Worm (Caenorhabditis elegans) whole organism, young adult: Measurements from ENCODE around the gene fbxa-84.

Experiments
- B0035.1 ChIP-seq: sonication (generic microtip); optimal IDR thresholded peaks from 2 replicates; lab custom pipeline; 2016; ENCODE audit warnings: missing genetic modification characterization, mild to moderate bottlenecking, missing compliant biosample characterization, missing genotype, missing genetic modification reagents
- B0261.1 ChIP-seq: sonication (generic microtip); optimal IDR thresholded peaks from 2 replicates; lab custom pipeline; 2016; ENCODE audit warnings: mild to moderate bottlenecking, missing genetic modification characterization, moderate library complexity, missing compliant biosample characterization
- B0336.3 ChIP-seq: fragments of 200-800 bp; sonication (Bioruptor generic); IDR thresholded peaks from 2 replicates; pipeline ENCODE4 v1.3.6; 2022; ENCODE audit warnings: missing genetic modification characterization, missing compliant biosample characterization
- C06A6.2 ChIP-seq: fragments of 200-800 bp; sonication (Bioruptor generic); conservative IDR thresholded peaks from 2 replicates; pipeline ENCODE4 v1.3.6; 2022; ENCODE audit warnings: missing genetic modification characterization, missing compliant biosample characterization
- F10E7.11 ChIP-seq: sonication (generic microtip); optimal IDR thresholded peaks from 2 replicates; lab custom pipeline; 2017; ENCODE audit warnings: mild to moderate bottlenecking, missing genetic modification characterization, moderate library complexity, missing compliant biosample characterization
- F55B11.4 ChIP-seq: sonication (generic microtip); optimal IDR thresholded peaks from 2 replicates; lab custom pipeline; 2016; ENCODE audit warnings: missing compliant biosample characterization, missing genetic modification characterization, borderline replicate concordance; ENCODE audit not compliant: insufficient read depth
- K12H6.12 ChIP-seq: fragments of 200-800 bp; sonication (Bioruptor generic); optimal IDR thresholded peaks from 2 replicates; lab custom pipeline; 2018; ENCODE audit warnings: mild to moderate bottlenecking, missing genetic modification characterization, missing compliant biosample characterization
- Y53F4B.3 ChIP-seq: fragments of 200-800 bp; sonication (Bioruptor generic); IDR thresholded peaks from 2 replicates; pipeline ENCODE4 v1.3.6; 2022; ENCODE audit warnings: missing genetic modification reagents, missing genetic modification characterization, missing compliant biosample characterization
- Y53G8AR.9 ChIP-seq: fragments of 200-800 bp; sonication (Bioruptor generic); conservative IDR thresholded peaks from 2 replicates; pipeline ENCODE4 v1.3.6; 2022; ENCODE audit warnings: missing genetic modification reagents, missing genetic modification characterization, missing compliant biosample characterization
- Y56A3A.18 ChIP-seq: fragments of 200-800 bp; sonication (Bioruptor generic); IDR thresholded peaks from 2 replicates; pipeline ENCODE4 v1.3.6; 2022; ENCODE audit warnings: missing genetic modification reagents, missing genetic modification characterization, missing compliant biosample characterization
- Y79H2A.3 ChIP-seq: fragments of 200-800 bp; sonication (Bioruptor generic); conservative IDR thresholded peaks from 2 replicates; pipeline ENCODE4 v1.3.6; 2022; ENCODE audit warnings: missing genetic modification reagents, missing genetic modification characterization, missing compliant biosample characterization
- attf-3 ChIP-seq: fragments of 200-800 bp; sonication (Bioruptor generic); conservative IDR thresholded peaks from 2 replicates; pipeline ENCODE4 v1.3.6; 2022; ENCODE audit warnings: missing genetic modification reagents, missing genetic modification characterization, missing compliant biosample characterization
- cebp-1 ChIP-seq, 2 experiments: fragments of 200-800 bp in 1 of 2; sonication (Bioruptor generic) in 1 of 2; sonication (generic microtip) in 1 of 2; IDR thresholded peaks in 1 of 2; optimal IDR thresholded peaks in 1 of 2; 2 replicates each; pipeline versions ENCODE4 v1.3.6 to Lab custom; 2017 to 2022; ENCODE audit warnings: missing compliant biosample characterization in 2 of 2, missing genetic modification characterization in 2 of 2, mild to moderate bottlenecking in 1 of 2, missing genetic modification reagents in 1 of 2, moderate library complexity in 1 of 2
- ceh-100 ChIP-seq: fragments of 200-800 bp; sonication (Bioruptor generic); IDR thresholded peaks from 2 replicates; pipeline ENCODE4 v1.3.6; 2022; ENCODE audit warnings: missing genetic modification reagents, missing genetic modification characterization, missing compliant biosample characterization
- ceh-27 ChIP-seq: fragments of 200-800 bp; sonication (Bioruptor generic); optimal IDR thresholded peaks from 2 replicates; lab custom pipeline; 2018; ENCODE audit warnings: mild to moderate bottlenecking, missing genetic modification characterization, moderate library complexity, missing compliant biosample characterization
- chd-7 ChIP-seq: sonication (generic microtip); optimal IDR thresholded peaks from 2 replicates; lab custom pipeline; 2016; ENCODE audit warnings: mild to moderate bottlenecking, missing genetic modification characterization, moderate library complexity, missing compliant biosample characterization
- dpl-1 ChIP-seq: fragments of 150-350 bp; optimal IDR thresholded peaks from 2 replicates; lab custom pipeline; 2014; ENCODE audit warnings: missing biosample characterization, missing genetic modification reagents, missing genetic modification characterization
- egl-18 ChIP-seq: fragments of 200-800 bp; sonication (Bioruptor generic); IDR thresholded peaks from 2 replicates; pipeline ENCODE4 v1.3.6; 2022; ENCODE audit warnings: missing genetic modification reagents, missing genetic modification characterization, missing compliant biosample characterization
- egrh-3 ChIP-seq: fragments of 200-800 bp; sonication (Bioruptor generic); IDR thresholded peaks from 2 replicates; pipeline ENCODE4 v1.3.6; 2022; ENCODE audit warnings: missing genetic modification reagents, missing genetic modification characterization, missing compliant biosample characterization
- ets-4 ChIP-seq: fragments of 200-800 bp; sonication (Bioruptor generic); optimal IDR thresholded peaks from 2 replicates; lab custom pipeline; 2018; ENCODE audit warnings: mild to moderate bottlenecking, missing genetic modification characterization, missing compliant biosample characterization
- gei-17 ChIP-seq: fragments of 200-800 bp; sonication (Bioruptor generic); optimal IDR thresholded peaks from 2 replicates; lab custom pipeline; 2018; ENCODE audit warnings: mild to moderate bottlenecking, missing genetic modification characterization, missing compliant biosample characterization
- him-1 ChIP-seq: sonication (generic microtip); optimal IDR thresholded peaks from 2 replicates; lab custom pipeline; 2016; ENCODE audit warnings: missing genotype, missing genetic modification reagents, missing genetic modification characterization, missing compliant biosample characterization
- let-526 ChIP-seq: fragments of 200-800 bp; sonication (Bioruptor generic); IDR thresholded peaks from 2 replicates; pipeline ENCODE4 v1.3.6; 2022; ENCODE audit warnings: missing genetic modification reagents, missing genetic modification characterization, missing compliant biosample characterization
- lin-35 ChIP-seq, 3 experiments: fragments of 150-350 bp in 2 of 3; sonication (generic microtip) in 1 of 3; optimal IDR thresholded peaks; 2 replicates each; lab custom pipeline; 2014 to 2018; ENCODE audit warnings: missing biosample characterization in 3 of 3, missing genetic modification characterization in 3 of 3, missing genetic modification reagents in 3 of 3
- lin-40 ChIP-seq: sonication (generic microtip); optimal IDR thresholded peaks from 2 replicates; lab custom pipeline; 2016; ENCODE audit warnings: missing genetic modification characterization, mild to moderate bottlenecking, missing compliant biosample characterization, missing genotype, missing genetic modification reagents
- lir-1 ChIP-seq: fragments of 200-800 bp; sonication (Bioruptor generic); conservative IDR thresholded peaks from 2 replicates; pipeline ENCODE4 v1.3.6; 2022; ENCODE audit warnings: missing genetic modification reagents, missing genetic modification characterization, missing compliant biosample characterization
- lsy-27 ChIP-seq: sonication (generic microtip); optimal IDR thresholded peaks from 2 replicates; lab custom pipeline; 2017; ENCODE audit warnings: missing genetic modification characterization, mild to moderate bottlenecking, missing compliant biosample characterization, antibody characterized with exemption, missing genotype, borderline replicate concordance; ENCODE audit not compliant: insufficient read depth
- mcd-1 ChIP-seq: fragments of 200-800 bp; sonication (Bioruptor generic); IDR thresholded peaks from 2 replicates; pipeline ENCODE4 v1.3.6; 2022; ENCODE audit warnings: missing genetic modification reagents, missing genetic modification characterization, missing compliant biosample characterization
- mxl-1 ChIP-seq: sonication (generic microtip); optimal IDR thresholded peaks from 2 replicates; lab custom pipeline; 2016; ENCODE audit warnings: missing genetic modification characterization, missing compliant biosample characterization
- nhr-90 ChIP-seq: sonication (generic microtip); optimal IDR thresholded peaks from 2 replicates; lab custom pipeline; 2016; ENCODE audit warnings: missing genotype, mild to moderate bottlenecking, missing genetic modification characterization, missing compliant biosample characterization
- pbrm-1 ChIP-seq: fragments of 200-800 bp; sonication (Bioruptor generic); IDR thresholded peaks from 2 replicates; pipeline ENCODE4 v1.3.6; 2022; ENCODE audit warnings: missing genetic modification reagents, missing genetic modification characterization, missing compliant biosample characterization
- pha-4 ChIP-seq: fragments of 150-350 bp; sonication (generic microtip); optimal IDR thresholded peaks from 2 replicates; lab custom pipeline; 2014; ENCODE audit warnings: missing biosample characterization, missing genetic modification reagents, missing genetic modification characterization
- rcor-1 ChIP-seq: fragments of 200-800 bp; sonication (Bioruptor generic); IDR thresholded peaks from 2 replicates; pipeline ENCODE4 v1.3.6; 2022; ENCODE audit warnings: missing genetic modification reagents, missing genetic modification characterization, missing compliant biosample characterization
- rec-8 ChIP-seq, 2 experiments: sonication (generic microtip); optimal IDR thresholded peaks; 2 replicates each; lab custom pipeline; 2016; ENCODE audit warnings: mild to moderate bottlenecking in 2 of 2, missing genetic modification characterization in 2 of 2, missing genetic modification reagents in 2 of 2, missing genotype in 2 of 2, missing biosample characterization in 1 of 2, missing compliant biosample characterization in 1 of 2, moderate library complexity in 1 of 2
- repo-1 ChIP-seq: sonication (generic microtip); optimal IDR thresholded peaks from 2 replicates; lab custom pipeline; 2017; ENCODE audit warnings: mild to moderate bottlenecking, missing genetic modification characterization, missing compliant biosample characterization
- snpc-1.1 ChIP-seq: sonication (generic microtip); optimal IDR thresholded peaks from 2 replicates; lab custom pipeline; 2017; ENCODE audit warnings: missing genetic modification characterization, mild to moderate bottlenecking, missing compliant biosample characterization, antibody characterized with exemption, moderate library complexity, missing genotype, missing genetic modification reagents; ENCODE audit not compliant: insufficient read depth
- tbx-9 ChIP-seq: sonication (generic microtip); optimal IDR thresholded peaks from 2 replicates; lab custom pipeline; 2016; ENCODE audit warnings: borderline replicate concordance, missing genetic modification characterization, inconsistent platforms, missing compliant biosample characterization
- tlf-1 ChIP-seq: fragments of 200-800 bp; sonication (Bioruptor generic); optimal IDR thresholded peaks from 2 replicates; lab custom pipeline; 2018; ENCODE audit warnings: mild to moderate bottlenecking, missing genetic modification characterization, missing compliant biosample characterization
- unc-130 ChIP-seq: sonication (generic microtip); optimal IDR thresholded peaks from 2 replicates; lab custom pipeline; 2016; ENCODE audit warnings: missing genetic modification reagents, missing genetic modification characterization, missing compliant biosample characterization
- zfh-2 ChIP-seq: fragments of 200-800 bp; sonication (Bioruptor generic); conservative IDR thresholded peaks from 2 replicates; pipeline ENCODE4 v1.3.6; 2022; ENCODE audit warnings: missing genetic modification reagents, missing genetic modification characterization, missing compliant biosample characterization
- zim-3 ChIP-seq: sonication (generic microtip); optimal IDR thresholded peaks from 2 replicates; lab custom pipeline; 2017; ENCODE audit warnings: mild to moderate bottlenecking, missing genetic modification characterization, moderate library complexity, missing compliant biosample characterization
- ztf-18 ChIP-seq: sonication (generic microtip); optimal IDR thresholded peaks from 2 replicates; lab custom pipeline; 2016; ENCODE audit warnings: missing genotype, mild to moderate bottlenecking, missing genetic modification characterization, missing compliant biosample characterization
- ztf-22 ChIP-seq: fragments of 200-800 bp; sonication (Bioruptor generic); optimal IDR thresholded peaks from 2 replicates; lab custom pipeline; 2018; ENCODE audit warnings: mild to moderate bottlenecking, missing genetic modification characterization, moderate library complexity, missing compliant biosample characterization
- ztf-25 ChIP-seq: fragments of 200-800 bp; sonication (Bioruptor generic); IDR thresholded peaks from 2 replicates; pipeline ENCODE4 v1.3.6; 2022; ENCODE audit warnings: missing genetic modification reagents, missing genetic modification characterization, missing compliant biosample characterization
- ztf-26 ChIP-seq: sonication (generic microtip); optimal IDR thresholded peaks from 2 replicates; lab custom pipeline; 2017; ENCODE audit warnings: missing genetic modification characterization, missing compliant biosample characterization

The fbxa-84 gene

DNA sequence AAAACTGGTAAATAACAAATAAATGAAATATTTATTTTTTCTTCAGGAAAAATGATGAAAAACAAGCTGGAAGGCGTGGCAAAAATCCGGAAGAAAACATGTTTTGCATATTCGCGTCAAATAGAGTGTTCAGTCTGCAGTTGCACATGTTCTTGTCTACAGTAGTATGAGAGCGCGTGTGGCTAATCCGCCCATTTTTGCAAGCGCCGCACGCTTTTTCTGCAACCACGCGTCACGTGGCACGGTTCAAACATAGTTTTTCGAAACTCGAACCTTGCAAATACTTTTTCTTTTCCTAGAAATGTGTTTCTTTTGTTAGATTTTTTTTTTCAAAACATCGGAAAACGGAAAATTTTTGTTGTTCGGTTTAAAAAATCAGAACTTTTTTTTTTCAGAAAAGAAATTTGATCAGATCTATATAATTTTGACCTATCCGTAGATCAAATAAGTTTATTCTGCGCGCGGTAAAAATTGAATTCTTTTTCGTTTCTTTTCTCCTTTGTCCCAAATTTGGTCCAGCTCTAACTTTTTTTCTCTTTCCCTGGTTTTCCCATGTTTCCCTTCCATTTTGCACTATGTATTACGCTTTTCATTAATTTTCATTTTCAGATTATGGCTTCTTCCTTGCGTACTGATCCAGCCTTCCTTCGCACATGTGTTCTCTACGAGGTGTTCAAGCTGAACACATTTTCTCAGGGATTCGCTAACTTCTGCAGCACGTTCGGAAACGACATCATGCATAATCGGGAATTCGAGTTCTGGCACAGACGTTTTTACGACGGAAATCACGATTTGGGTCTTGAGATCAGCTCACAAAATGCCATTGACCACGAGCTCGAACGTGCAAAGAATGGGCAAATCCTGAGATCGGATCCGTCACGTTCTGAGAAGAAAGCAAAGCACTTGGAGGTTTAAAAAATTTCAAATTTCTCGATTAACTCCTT, 2.1 kb downstream of the fbxa-84 start, which contains the start of gene Y75B12B.1 (continued):
- TF ChIP-seq nhr-90 (tag; lab: Kevin White, UChicago) (no peak), tlf-1 (GFP tag; lab: Kevin White, UChicago) (peak; percentile 77), let-526 (GFP tag; lab: Robert Waterston, UW) (no peak), lin-35 (GFP tag; optimal IDR thresholded peaks at IDR 0.05; lab: Kevin White, UChicago) (peak in 2 of 3 experiments; percentile 37 to 39), egrh-3 (GFP tag; lab: Robert Waterston, UW) (no peak), tbx-9 (tag; lab: Kevin White, UChicago) (no peak), ztf-26 (tag; lab: Kevin White, UChicago) (no peak), attf-3 (no peak), snpc-1.1 (tag; lab: Kevin White, UChicago) (peak; percentile 33), zfh-2 (no peak), pha-4 (tag; lab: Kevin White, UChicago) (no peak), Y79H2A.3 (GFP tag; lab: Robert Waterston, UW) (no peak), gei-17 (GFP tag; lab: Kevin White, UChicago) (no peak), egl-18 (GFP tag; lab: Robert Waterston, UW) (no peak), cebp-1 (GFP tag; IDR thresholded peaks at IDR 0.05; lab: Robert Waterston, UW) (no peak), cebp-1 (tag; optimal IDR thresholded peaks at IDR 0.05; lab: Kevin White, UChicago) (no peak), lir-1 (GFP tag; lab: Robert Waterston, UW) (no peak), Y53F4B.3 (GFP tag; lab: Robert Waterston, UW) (no peak), rec-8 (tag; optimal IDR thresholded peaks at IDR 0.05; lab: Kevin White, UChicago) (peak in 1 of 2 experiments; percentile 29), repo-1 (tag; lab: Kevin White, UChicago) (peak; percentile 12), B0261.1 (tag; lab: Kevin White, UChicago) (peak; percentile 20), ceh-100 (GFP tag; lab: Robert Waterston, UW) (peak; percentile 79), ets-4 (GFP tag; lab: Kevin White, UChicago) (no peak), ceh-27 (GFP tag; lab: Kevin White, UChicago) (no peak), unc-130 (GFP tag; lab: Kevin White, UChicago) (peak; percentile 2), rcor-1 (GFP tag; lab: Robert Waterston, UW) (peak; percentile 46), Y56A3A.18 (no peak), mcd-1 (GFP tag; lab: Robert Waterston, UW) (peak; percentile 78), B0336.3 (GFP tag; lab: Robert Waterston, UW) (peak; percentile 84), ztf-18 (tag; lab: Kevin White, UChicago) (no peak), lin-40 (tag; lab: Kevin White, UChicago) (no peak), mxl-1 (tag; lab: Kevin White, UChicago) (no peak), Y53G8AR.9 (GFP tag; lab: Robert Waterston, UW) (no peak), ztf-22 (no peak), zim-3 (tag; lab: Kevin White, UChicago) (no peak), K12H6.12 (no peak), ztf-25 (GFP tag; lab: Robert Waterston, UW) (no peak), F10E7.11 (tag; lab: Kevin White, UChicago) (no peak), him-1 (tag; lab: Kevin White, UChicago) (peak; percentile 85), pbrm-1 (GFP tag; lab: Robert Waterston, UW) (peak; percentile 69; the same call in 1 of the 2 replicates), C06A6.2 (GFP tag; lab: Robert Waterston, UW) (no peak), lsy-27 (tag; lab: Kevin White, UChicago) (no peak), B0035.1 (no peak), dpl-1 (GFP tag; lab: Kevin White, UChicago) (peak; percentile 67), F55B11.4 (tag; lab: Kevin White, UChicago) (no peak), chd-7 (no peak)
